Worm (Caenorhabditis elegans): ENCODE results near the gene Y110A2AL.5.
A peak's percentile ranks its signal among the peaks of the same experiment; 100 is the strongest.

Gene Y110A2AL.5

DNA sequence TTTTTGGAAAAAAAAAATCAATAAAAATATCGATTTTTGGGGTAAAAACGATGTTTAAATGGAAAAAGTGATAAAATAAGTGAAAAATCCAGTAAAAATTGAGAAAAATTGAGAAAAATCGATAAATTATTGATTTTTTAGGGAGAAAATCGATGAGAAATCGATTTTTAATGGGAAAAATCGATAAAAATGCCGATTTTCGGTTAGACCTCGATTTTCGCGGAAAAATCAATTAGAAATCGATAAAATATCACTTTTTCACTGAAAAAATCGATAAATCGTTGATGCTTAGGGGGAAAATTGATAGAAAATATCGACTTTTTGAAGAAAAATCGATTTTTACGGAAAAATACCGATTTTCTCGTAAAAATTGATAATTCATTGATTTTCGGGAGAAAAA is 36.8 kb downstream of the Y110A2AL.5 start:
- no peak for TF ChIP-seq nhr-12 (tag; optimal IDR thresholded peaks at IDR 0.05)
- TF ChIP-seq lin-39 (tag; optimal IDR thresholded peaks at IDR 0.05), result no peak
- TF ChIP-seq ceh-28 (tag; optimal IDR thresholded peaks at IDR 0.05), result peak; percentile 92
- TF ChIP-seq pha-4 (tag; optimal IDR thresholded peaks at IDR 0.05), result no peak
- no peak for TF ChIP-seq elt-1 (tag; optimal IDR thresholded peaks at IDR 0.05)
- TF ChIP-seq R02D3.7 (tag; optimal IDR thresholded peaks at IDR 0.05), result no peak
- no peak for TF ChIP-seq daf-12 (tag; optimal IDR thresholded peaks at IDR 0.05)

DNA sequence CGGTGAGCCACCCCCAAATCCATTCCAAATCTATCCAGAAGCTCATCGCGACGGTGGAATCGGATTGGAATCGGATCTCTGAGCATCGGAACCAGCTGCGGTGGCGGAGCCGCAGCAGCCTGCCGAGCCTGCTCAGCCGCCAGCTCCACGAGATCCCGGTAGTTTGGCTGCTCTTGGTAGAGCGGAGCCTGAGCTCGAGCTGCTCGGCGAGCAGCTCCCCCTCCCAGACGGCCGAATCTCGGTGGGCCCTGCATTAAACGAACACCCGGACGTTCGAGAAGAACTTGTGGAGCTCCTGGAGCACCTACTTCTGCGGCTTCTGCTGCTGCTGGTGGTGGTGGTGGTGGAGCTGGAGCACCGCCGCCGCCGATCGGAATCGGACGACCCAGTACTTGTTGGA is 39.4 kb downstream of the Y110A2AL.5 start:
- TF ChIP-seq nhr-77 (tag; optimal IDR thresholded peaks at IDR 0.05) (no peak), nhr-237 (tag; optimal IDR thresholded peaks at IDR 0.05) (no peak), nhr-11 (tag; optimal IDR thresholded peaks at IDR 0.05) (no peak), nhr-28 (tag; optimal IDR thresholded peaks at IDR 0.05) (no peak), lin-15B (tag; optimal IDR thresholded peaks at IDR 0.05) (no peak), nhr-23 (tag; optimal IDR thresholded peaks at IDR 0.05) (no peak), pha-4 (tag; optimal IDR thresholded peaks at IDR 0.05) (no peak), pqm-1 (tag; optimal IDR thresholded peaks at IDR 0.05) (no peak), zag-1 (tag; optimal IDR thresholded peaks at IDR 0.05) (no peak), unc-39 (tag; optimal IDR thresholded peaks at IDR 0.05) (no peak), snpc-4 (tag; optimal IDR thresholded peaks at IDR 0.05) (no peak)

DNA sequence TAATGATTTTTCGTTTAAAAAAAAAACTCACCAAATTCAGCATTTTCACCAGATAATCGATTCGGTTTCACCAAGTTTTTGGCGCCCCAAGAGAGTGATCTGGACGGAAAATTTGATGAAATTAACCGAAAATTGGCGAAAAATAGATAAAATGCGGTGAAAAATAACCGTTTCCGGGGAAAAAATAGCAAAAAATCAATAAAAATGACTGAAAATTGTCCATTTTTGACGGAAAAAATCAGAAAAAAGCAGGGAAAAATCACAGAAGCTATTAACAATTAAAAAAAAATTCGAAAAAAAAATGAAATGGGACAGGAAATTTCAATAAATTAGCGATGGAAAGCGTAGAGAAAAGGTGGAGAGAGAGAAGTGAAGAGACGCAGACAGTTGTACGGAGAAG is 49.2 kb downstream of the Y110A2AL.5 start, which contains the start of gene ubc-15:
Gene ubc-15, minus strand, starts transcription at position 101 of the 400 bp plus-strand sequence.
- no peak for TF ChIP-seq ztf-4 (tag; optimal IDR thresholded peaks at IDR 0.05)
- no peak for TF ChIP-seq aly-2 (tag; optimal IDR thresholded peaks at IDR 0.05)
- TF ChIP-seq ceh-82 (tag; optimal IDR thresholded peaks at IDR 0.05), result no peak
- no peak for TF ChIP-seq nfya-1 (tag; optimal IDR thresholded peaks at IDR 0.05; ENCODE audit: insufficient read depth)
- no peak for TF ChIP-seq daf-12 (tag; optimal IDR thresholded peaks at IDR 0.05)
- no peak for TF ChIP-seq nhr-76 (tag; optimal IDR thresholded peaks at IDR 0.05)
- TF ChIP-seq elt-3 (tag; optimal IDR thresholded peaks at IDR 0.05), result no peak
- no peak for TF ChIP-seq fkh-10 (GFP tag; optimal IDR thresholded peaks at IDR 0.05)
- no peak for TF ChIP-seq nhr-237 (tag; optimal IDR thresholded peaks at IDR 0.05)
- TF ChIP-seq R02D3.7 (tag; optimal IDR thresholded peaks at IDR 0.05), result no peak
- TF ChIP-seq ztf-11 (tag; optimal IDR thresholded peaks at IDR 0.05), result no peak
- no peak for TF ChIP-seq nhr-77 (tag; optimal IDR thresholded peaks at IDR 0.05)
